In the genomic region with DNA sequence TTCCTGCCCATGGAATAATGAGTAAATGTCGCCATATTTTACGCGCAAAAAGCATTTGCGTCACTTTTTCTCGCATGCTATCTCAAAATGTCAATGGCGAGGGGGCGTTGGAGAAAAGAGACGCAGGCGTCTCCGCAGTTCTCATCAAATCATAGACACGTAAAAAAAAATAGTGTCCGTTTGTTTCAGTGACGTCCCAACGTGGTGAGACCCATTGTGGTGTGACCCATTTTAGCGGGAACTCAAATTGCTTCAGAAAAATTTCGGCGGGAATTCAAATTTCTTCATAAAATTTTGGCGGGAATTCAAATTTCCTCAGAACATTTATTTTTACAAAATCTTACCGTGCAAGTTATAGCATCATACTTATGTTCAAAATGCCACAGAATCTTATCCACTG, we compare ENCODE assay signal across 5 worm cellular contexts.
TF ChIP-seq lines count a peak whose summit lies in the region.

No protein-coding gene starts in this region.

TF ChIP-seq in whole organism, L1 larva, 84 proteins besides CTCF, POLR2A, EP300 and RAD21:
- TF ChIP-seq fkh-10 (GFP tag; optimal IDR thresholded peaks at IDR 0.05; lab: Kevin White, UChicago) (no peak), ztf-4 (tag; optimal IDR thresholded peaks at IDR 0.05; lab: Kevin White, UChicago) (no peak), fkh-4 (tag; optimal IDR thresholded peaks at IDR 0.05; lab: Kevin White, UChicago; ENCODE audit: borderline replicate concordance) (no peak), efl-1 (optimal IDR thresholded peaks at IDR 0.05; lab: Kevin White, UChicago) (no peak), efl-1 (GFP tag; optimal IDR thresholded peaks at IDR 0.05 in 1 of 2; lab: Kevin White, UChicago) (peak; percentile 26 to 91), lin-35 (GFP tag; optimal IDR thresholded peaks at IDR 0.05; lab: Kevin White, UChicago) (peak in 1 of 2 experiments; percentile 29), efl-3 (GFP tag; optimal IDR thresholded peaks at IDR 0.05; lab: Kevin White, UChicago) (no peak), egl-13 (tag; optimal IDR thresholded peaks at IDR 0.05; lab: Kevin White, UChicago) (no peak), blmp-1 (tag; optimal IDR thresholded peaks at IDR 0.05; lab: Kevin White, UChicago) (no peak), aly-2 (tag; optimal IDR thresholded peaks at IDR 0.05; lab: Kevin White, UChicago) (no peak), ceh-63 (GFP tag; optimal IDR thresholded peaks at IDR 0.05; lab: Kevin White, UChicago) (no peak), ceh-82 (tag; optimal IDR thresholded peaks at IDR 0.05; lab: Kevin White, UChicago) (no peak), nhr-90 (tag; optimal IDR thresholded peaks at IDR 0.05; lab: Kevin White, UChicago; ENCODE audit: poor library complexity) (no peak), mef-2 (tag; optimal IDR thresholded peaks at IDR 0.05; lab: Kevin White, UChicago) (no peak), lin-15B (tag; optimal IDR thresholded peaks at IDR 0.05; lab: Kevin White, UChicago) (peak; percentile 3), lin-14 (GFP tag; optimal IDR thresholded peaks at IDR 0.05; lab: Kevin White, UChicago) (no peak)

TF ChIP-seq in whole organism, L2 larva, 48 proteins besides CTCF, POLR2A, EP300 and RAD21:
- TF ChIP-seq Y55F3AM.14 (GFP tag; optimal IDR thresholded peaks at IDR 0.05; lab: Kevin White, UChicago) (no peak), crh-2 (tag; optimal IDR thresholded peaks at IDR 0.05; lab: Kevin White, UChicago) (peak; percentile 14), snpc-4 (tag; optimal IDR thresholded peaks at IDR 0.05; lab: Kevin White, UChicago) (no peak), skn-1 (tag; optimal IDR thresholded peaks at IDR 0.05; lab: Kevin White, UChicago) (no peak)

TF ChIP-seq in whole organism, L3 larva, 47 proteins besides CTCF, POLR2A, EP300 and RAD21:
- peak; percentile 7 for TF ChIP-seq pqm-1 (tag; optimal IDR thresholded peaks at IDR 0.05; lab: Kevin White, UChicago)
- no peak for TF ChIP-seq mml-1 (tag; optimal IDR thresholded peaks at IDR 0.05; lab: Kevin White, UChicago)
- peak; percentile 37 for TF ChIP-seq elt-2 (tag; optimal IDR thresholded peaks at IDR 0.05; lab: Kevin White, UChicago)

TF ChIP-seq in whole organism, L4 larva, 104 proteins besides CTCF, POLR2A, EP300 and RAD21:
- TF ChIP-seq hlh-11 (tag; optimal IDR thresholded peaks at IDR 0.05; lab: Kevin White, UChicago): peak; percentile 37
- TF ChIP-seq daf-16 (GFP tag; optimal IDR thresholded peaks at IDR 0.05; lab: Kevin White, UChicago): no peak
- no peak for TF ChIP-seq daf-16 (tag; optimal IDR thresholded peaks at IDR 0.05; lab: Kevin White, UChicago)
- no peak for TF ChIP-seq aly-2 (tag; optimal IDR thresholded peaks at IDR 0.05; lab: Kevin White, UChicago)
- no peak for TF ChIP-seq snpc-1.2 (GFP tag; IDR thresholded peaks at IDR 0.05; lab: Robert Waterston, UW)
- no peak for TF ChIP-seq spr-3 (GFP tag; optimal IDR thresholded peaks at IDR 0.05; lab: Kevin White, UChicago)
- peak in 1 of 2 experiments; percentile 15 for TF ChIP-seq lsy-2 (tag; optimal IDR thresholded peaks at IDR 0.05; lab: Kevin White, UChicago)
- TF ChIP-seq F44E2.7 (GFP tag; IDR thresholded peaks at IDR 0.05; lab: Robert Waterston, UW): no peak
- no peak for TF ChIP-seq daf-12 (tag; optimal IDR thresholded peaks at IDR 0.05; lab: Kevin White, UChicago)
- no peak for TF ChIP-seq unc-39 (tag; optimal IDR thresholded peaks at IDR 0.05; lab: Kevin White, UChicago)
- peak; percentile 44 for TF ChIP-seq dpl-1 (GFP tag; optimal IDR thresholded peaks at IDR 0.05; lab: Kevin White, UChicago)
- TF ChIP-seq lim-7 (GFP tag; IDR thresholded peaks at IDR 0.05; lab: Robert Waterston, UW): no peak
- TF ChIP-seq dmd-6 (GFP tag; IDR thresholded peaks at IDR 0.05; lab: Robert Waterston, UW): 0 out of 2 replicates have a peak, but pooled peaks have one; percentile 38
- peak; percentile 75 for TF ChIP-seq lin-13 (GFP tag; optimal IDR thresholded peaks at IDR 0.05; lab: Kevin White, UChicago)
- peak; percentile 36 for TF ChIP-seq mes-2 (tag; optimal IDR thresholded peaks at IDR 0.05; lab: Kevin White, UChicago; ENCODE audit: poor library complexity, severe bottlenecking)
- TF ChIP-seq hlh-30 (tag; optimal IDR thresholded peaks at IDR 0.05; lab: Kevin White, UChicago; ENCODE audit: insufficient read depth): peak; percentile 20
- no peak for TF ChIP-seq vab-7 (GFP tag; IDR thresholded peaks at IDR 0.05; lab: Robert Waterston, UW)
- TF ChIP-seq Y48G9A.11 (GFP tag; IDR thresholded peaks at IDR 0.05; lab: Robert Waterston, UW): no peak
- no peak for TF ChIP-seq nhr-10 (tag; optimal IDR thresholded peaks at IDR 0.05; lab: Kevin White, UChicago)
- no peak for TF ChIP-seq ztf-11 (tag; optimal IDR thresholded peaks at IDR 0.05; lab: Kevin White, UChicago)
- no peak for TF ChIP-seq jun-1 (tag; optimal IDR thresholded peaks at IDR 0.05; lab: Kevin White, UChicago)
- TF ChIP-seq mxl-3 (GFP tag; optimal IDR thresholded peaks at IDR 0.05; lab: Kevin White, UChicago): peak; percentile 28
- no peak for TF ChIP-seq nhr-11 (tag; optimal IDR thresholded peaks at IDR 0.05; lab: Kevin White, UChicago)
- TF ChIP-seq zag-1 (tag; optimal IDR thresholded peaks at IDR 0.05; lab: Kevin White, UChicago): no peak

TF ChIP-seq in whole organism, young adult, 124 proteins besides CTCF, POLR2A, EP300 and RAD21:
- no peak for TF ChIP-seq egl-44 (GFP tag; IDR thresholded peaks at IDR 0.05; lab: Robert Waterston, UW)
- no peak for TF ChIP-seq ekl-4 (GFP tag; IDR thresholded peaks at IDR 0.05; lab: Robert Waterston, UW)
- TF ChIP-seq F55B11.4 (tag; optimal IDR thresholded peaks at IDR 0.05; lab: Kevin White, UChicago; ENCODE audit: borderline replicate concordance, insufficient read depth): no peak
- no peak for TF ChIP-seq F49E8.2 (tag; optimal IDR thresholded peaks at IDR 0.05; lab: Kevin White, UChicago; ENCODE audit: insufficient read depth)
- TF ChIP-seq lin-40 (tag; optimal IDR thresholded peaks at IDR 0.05; lab: Kevin White, UChicago): no peak
- TF ChIP-seq hmg-1.2 (GFP tag; IDR thresholded peaks at IDR 0.05; lab: Robert Waterston, UW): no peak
- TF ChIP-seq cebp-1 (GFP tag; IDR thresholded peaks at IDR 0.05; lab: Robert Waterston, UW): no peak
- TF ChIP-seq cebp-1 (tag; optimal IDR thresholded peaks at IDR 0.05; lab: Kevin White, UChicago): peak; percentile 20
- TF ChIP-seq tbp1 (GFP tag; optimal IDR thresholded peaks at IDR 0.05; lab: Kevin White, UChicago): peak; percentile 3
- no peak for TF ChIP-seq nhr-179 (tag; optimal IDR thresholded peaks at IDR 0.05; lab: Kevin White, UChicago)
- TF ChIP-seq mes-4 (tag; optimal IDR thresholded peaks at IDR 0.05; lab: Kevin White, UChicago): no peak
- no peak for TF ChIP-seq F39B2.1 (GFP tag; IDR thresholded peaks at IDR 0.05; lab: Robert Waterston, UW)
- peak in 1 of 2 experiments; percentile 3 for TF ChIP-seq let-607 (tag; optimal IDR thresholded peaks at IDR 0.05; lab: Kevin White, UChicago)
- no peak for TF ChIP-seq ztf-25 (GFP tag; IDR thresholded peaks at IDR 0.05; lab: Robert Waterston, UW)
- TF ChIP-seq nhr-80 (tag; optimal IDR thresholded peaks at IDR 0.05; lab: Kevin White, UChicago): peak; percentile 49
- TF ChIP-seq somi-1 (GFP tag; optimal IDR thresholded peaks at IDR 0.05; lab: Kevin White, UChicago): no peak
- no peak for TF ChIP-seq dox-1 (GFP tag; IDR thresholded peaks at IDR 0.05; lab: Robert Waterston, UW)
- no peak for TF ChIP-seq hlh-12 (tag; optimal IDR thresholded peaks at IDR 0.05; lab: Kevin White, UChicago)
- TF ChIP-seq pbrm-1 (GFP tag; IDR thresholded peaks at IDR 0.05; lab: Robert Waterston, UW): no peak
- TF ChIP-seq ztf-26 (tag; optimal IDR thresholded peaks at IDR 0.05; lab: Kevin White, UChicago): peak; percentile 28
- no peak for TF ChIP-seq ama-1 (optimal IDR thresholded peaks at IDR 0.05; lab: Kevin White, UChicago)
- no peak for TF ChIP-seq ama-1 (GFP tag; optimal IDR thresholded peaks at IDR 0.05; lab: Kevin White, UChicago)
- TF ChIP-seq attf-6 (GFP tag; IDR thresholded peaks at IDR 0.05; lab: Robert Waterston, UW): no peak
- TF ChIP-seq mel-28 (tag; optimal IDR thresholded peaks at IDR 0.05; lab: Kevin White, UChicago; ENCODE audit: borderline replicate concordance): no peak
- no peak for TF ChIP-seq B0035.1 (tag; optimal IDR thresholded peaks at IDR 0.05; lab: Kevin White, UChicago)
- TF ChIP-seq F52B5.7 (tag; optimal IDR thresholded peaks at IDR 0.05; lab: Kevin White, UChicago): no peak
- TF ChIP-seq Y53G8AR.9 (GFP tag; conservative IDR thresholded peaks at IDR 0.05; lab: Robert Waterston, UW): no peak
- TF ChIP-seq madf-3 (GFP tag; IDR thresholded peaks at IDR 0.05; lab: Robert Waterston, UW): no peak
- TF ChIP-seq ceh-100 (GFP tag; IDR thresholded peaks at IDR 0.05; lab: Robert Waterston, UW): no peak
- TF ChIP-seq madf-10 (tag; optimal IDR thresholded peaks at IDR 0.05; lab: Kevin White, UChicago): no peak
- no peak for TF ChIP-seq egl-18 (GFP tag; IDR thresholded peaks at IDR 0.05; lab: Robert Waterston, UW)
- no peak for TF ChIP-seq K12H6.12 (tag; optimal IDR thresholded peaks at IDR 0.05; lab: Kevin White, UChicago)
- no peak for TF ChIP-seq unc-130 (GFP tag; optimal IDR thresholded peaks at IDR 0.05; lab: Kevin White, UChicago)
- peak; percentile 48 for TF ChIP-seq lin-54 (GFP tag; optimal IDR thresholded peaks at IDR 0.05; lab: Kevin White, UChicago)
- no peak for TF ChIP-seq T07F8.4 (tag; optimal IDR thresholded peaks at IDR 0.05; lab: Kevin White, UChicago)
